Fruit fly (Drosophila melanogaster): Measurements from ENCODE around the gene Glyp.

Gene Glyp

DNA sequence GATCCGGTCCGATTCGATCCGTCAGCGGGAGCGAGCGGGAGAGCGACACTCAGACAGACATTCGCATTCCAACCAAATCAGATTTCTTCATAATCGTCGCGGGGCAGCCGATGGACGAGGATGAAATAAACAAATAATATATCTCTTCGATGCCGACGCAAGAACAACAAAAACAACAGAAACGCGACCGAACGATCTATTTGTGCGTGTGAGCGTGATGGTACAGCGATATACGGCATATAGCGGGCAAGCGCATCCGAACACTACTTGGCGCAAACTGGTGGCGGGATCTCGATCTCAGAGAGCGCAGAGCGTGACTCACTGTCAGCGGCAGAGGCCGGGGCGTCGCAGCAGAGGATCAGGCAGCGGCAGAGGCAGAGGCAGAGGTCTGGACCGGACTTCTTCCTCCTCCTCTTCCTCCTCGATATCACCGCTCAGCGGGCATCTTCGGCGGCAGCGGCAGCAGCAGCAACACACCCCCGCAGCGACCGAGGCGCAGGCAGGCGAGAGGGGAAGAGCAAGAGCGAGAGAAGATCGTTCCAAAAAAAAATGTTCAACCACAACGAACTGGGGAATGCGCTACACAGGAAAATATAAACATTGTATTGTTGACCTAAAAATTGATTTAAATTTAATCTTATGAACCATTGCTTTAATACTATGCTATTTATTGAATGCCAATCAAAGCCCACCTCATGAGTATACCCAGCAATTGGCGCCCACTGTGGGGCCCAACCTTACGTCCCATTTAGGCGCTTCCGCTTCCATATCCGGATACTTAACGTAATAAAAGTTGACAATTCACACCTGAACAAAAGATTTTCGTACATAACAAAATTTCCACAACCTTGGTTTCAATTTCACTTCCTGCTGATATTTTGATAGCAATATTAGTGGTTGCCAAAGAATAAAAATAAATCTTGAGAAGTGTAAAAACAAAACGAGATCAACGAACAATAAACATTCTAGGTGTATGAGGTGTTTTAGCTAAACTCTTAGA, 30.9 kb downstream of the Glyp start (continued):
- TF ChIP-seq btn (GFP tag; optimal IDR thresholded peaks at IDR 0.05), result no peak
- peak; percentile 3 for TF ChIP-seq CG6765 (GFP tag; optimal IDR thresholded peaks at IDR 0.05)
- peak; percentile 99 for TF ChIP-seq sd (tag; optimal IDR thresholded peaks at IDR 0.05)
- TF ChIP-seq Nf-YB (GFP tag; optimal IDR thresholded peaks at IDR 0.05), result no peak
- no peak for TF ChIP-seq sim (GFP tag; IDR thresholded peaks at IDR 0.05)
- peak; percentile 45 for TF ChIP-seq CG15601 (tag; optimal IDR thresholded peaks at IDR 0.05)
- TF ChIP-seq shn (GFP tag; optimal IDR thresholded peaks at IDR 0.05), result peak; percentile 37
- peak; percentile 33 to 36 for TF ChIP-seq bsh (GFP tag; optimal IDR thresholded peaks at IDR 0.05)
- TF ChIP-seq CG33557 (GFP tag; optimal IDR thresholded peaks at IDR 0.05), result no peak
- TF ChIP-seq mirr (GFP tag; optimal IDR thresholded peaks at IDR 0.05), result peak; percentile 24
- TF ChIP-seq CG16863 (GFP tag; optimal IDR thresholded peaks at IDR 0.05), result peak; percentile 27
- no peak for TF ChIP-seq fd102C (GFP tag; optimal IDR thresholded peaks at IDR 0.05)
- peak; percentile 100 for TF ChIP-seq aop (GFP tag; IDR thresholded peaks at IDR 0.05)
- no peak for TF ChIP-seq Bdp1 (GFP tag; optimal IDR thresholded peaks at IDR 0.05)
- TF ChIP-seq CG14860 (GFP tag; IDR thresholded peaks at IDR 0.05; ENCODE audit: partially characterized antibody), result no peak
- TF ChIP-seq tna (GFP tag; IDR thresholded peaks at IDR 0.05; ENCODE audit: partially characterized antibody), result peak; percentile 39; the same call in 1 of the 2 replicates
- no peak for TF ChIP-seq CG1024 (GFP tag; IDR thresholded peaks at IDR 0.05)
- TF ChIP-seq ttk (GFP tag; IDR thresholded peaks at IDR 0.05), result peak; percentile 54; the same call in 1 of the 2 replicates
- TF ChIP-seq Fer1 (GFP tag; optimal IDR thresholded peaks at IDR 0.05), result no peak
- TF ChIP-seq cato (GFP tag; optimal IDR thresholded peaks at IDR 0.05; ENCODE audit: borderline replicate concordance), result peak; percentile 19
- 0 out of 2 replicates have a peak, but pooled peaks have one; percentile 21 for TF ChIP-seq Drgx (GFP tag; IDR thresholded peaks at IDR 0.05)
- TF ChIP-seq stwl (tag; optimal IDR thresholded peaks at IDR 0.05), result no peak
- TF ChIP-seq exex (tag; optimal IDR thresholded peaks at IDR 0.05), result no peak
- TF ChIP-seq ro (GFP tag; IDR thresholded peaks at IDR 0.05), result no peak
- no peak; the same call in 1 of the 2 replicates for TF ChIP-seq CG8765 (GFP tag; IDR thresholded peaks at IDR 0.05)
- TF ChIP-seq CG15269 (tag; optimal IDR thresholded peaks at IDR 0.05), result no peak
- 0 out of 3 replicates have a peak, but pooled peaks have one; percentile 35 for TF ChIP-seq Opbp (GFP tag; IDR thresholded peaks at IDR 0.05; ENCODE audit: partially characterized antibody)
- TF ChIP-seq CG2875 (GFP tag; optimal IDR thresholded peaks at IDR 0.05), result peak; percentile 12
- TF ChIP-seq CG17186 (GFP tag; optimal IDR thresholded peaks at IDR 0.05), result no peak
- no peak for TF ChIP-seq Dip2 (GFP tag; IDR thresholded peaks at IDR 0.05)
- no peak for TF ChIP-seq Dad (GFP tag; optimal IDR thresholded peaks at IDR 0.05)
- no peak for TF ChIP-seq BEAF-32 (GFP tag; optimal IDR thresholded peaks at IDR 0.05)
- TF ChIP-seq Stat92E (GFP tag; optimal IDR thresholded peaks at IDR 0.05), result peak in 1 of 3 experiments; percentile 52
- peak; percentile 10 for TF ChIP-seq disco-r (GFP tag; optimal IDR thresholded peaks at IDR 0.05)
- TF ChIP-seq crp (GFP tag; optimal IDR thresholded peaks at IDR 0.05), result no peak
- peak; percentile 48 for TF ChIP-seq CG18476 (GFP tag; optimal IDR thresholded peaks at IDR 0.05)
- no peak for TF ChIP-seq CG10462 (GFP tag; optimal IDR thresholded peaks at IDR 0.05)
- 0 out of 2 replicates have a peak, but pooled peaks have one; percentile 13 for TF ChIP-seq gsb (GFP tag; IDR thresholded peaks at IDR 0.05)
- TF ChIP-seq Awh (GFP tag; IDR thresholded peaks at IDR 0.05), result no peak
- TF ChIP-seq CG12391 (tag; optimal IDR thresholded peaks at IDR 0.05), result peak; percentile 65
- no peak for TF ChIP-seq CG8290 (GFP tag; optimal IDR thresholded peaks at IDR 0.05)
- no peak for TF ChIP-seq CG8290 (tag; optimal IDR thresholded peaks at IDR 0.05)
- TF ChIP-seq Hsf (GFP tag; optimal IDR thresholded peaks at IDR 0.05), result peak; percentile 19
- no peak for TF ChIP-seq CG14014 (GFP tag; IDR thresholded peaks at IDR 0.05)
- TF ChIP-seq otp (GFP tag; IDR thresholded peaks at IDR 0.05), result no peak
- TF ChIP-seq jing (GFP tag; optimal IDR thresholded peaks at IDR 0.05), result no peak
- peak; percentile 20 for TF ChIP-seq twi (tag; optimal IDR thresholded peaks at IDR 0.05)
